Fruit fly (Drosophila melanogaster) whole organism, embryonic: ENCODE measurements around the gene Synd.

Experiments
- Ada2b ChIP-seq: fragments of 200-800 bp; sonication (Bioruptor generic); IDR thresholded peaks from 2 replicates; pipeline ENCODE4 v1.3.6; 2022; ENCODE audit warnings: missing biosample characterization, missing genetic modification characterization
- B-H2 ChIP-seq: fragments of 200-800 bp; sonication (Bioruptor generic); optimal IDR thresholded peaks from 2 replicates; lab custom pipeline; 2018; ENCODE audit warnings: missing biosample characterization, mild to moderate bottlenecking, missing genetic modification characterization
- Blimp-1 ChIP-seq: fragments of 200-800 bp; sonication (Bioruptor generic); optimal IDR thresholded peaks from 3 replicates; lab custom pipeline; 2018; ENCODE audit warnings: missing biosample characterization, missing genetic modification characterization, mild to moderate bottlenecking, moderate library complexity, missing genetic modification reagents
- CG10147 ChIP-seq: fragments of 200-800 bp; sonication (Bioruptor generic); optimal IDR thresholded peaks from 2 replicates; lab custom pipeline; 2019; ENCODE audit warnings: missing biosample characterization, mild to moderate bottlenecking, missing genetic modification characterization, moderate library complexity
- CG11504 ChIP-seq: fragments of 200-800 bp; sonication (Bioruptor generic); optimal IDR thresholded peaks from 3 replicates; lab custom pipeline; 2019; ENCODE audit warnings: missing biosample characterization, mild to moderate bottlenecking, missing genetic modification characterization, moderate library complexity
- CG11695 ChIP-seq: fragments of 200-800 bp; sonication (Bioruptor generic); IDR thresholded peaks from 3 replicates; pipeline ENCODE4 v1.3.6; 2022; ENCODE audit warnings: missing biosample characterization, missing genetic modification characterization
- CG13775 ChIP-seq: fragments of 200-800 bp; sonication (Bioruptor generic); optimal IDR thresholded peaks from 3 replicates; lab custom pipeline; 2017; ENCODE audit warnings: missing biosample characterization, mild to moderate bottlenecking, missing genetic modification characterization
- CG15269 ChIP-seq: fragments of 200-800 bp; sonication (Bioruptor generic); optimal IDR thresholded peaks from 2 replicates; lab custom pipeline; 2018; ENCODE audit warnings: missing biosample characterization, mild to moderate bottlenecking, missing genetic modification characterization, moderate library complexity
- CG15479 ChIP-seq: fragments of 200-800 bp; sonication (Bioruptor generic); optimal IDR thresholded peaks from 3 replicates; lab custom pipeline; 2019; ENCODE audit warnings: missing biosample characterization, mild to moderate bottlenecking, missing genetic modification characterization, moderate library complexity
- CG18619 ChIP-seq: fragments of 200-800 bp; sonication (Bioruptor generic); optimal IDR thresholded peaks from 3 replicates; lab custom pipeline; 2017; ENCODE audit warnings: missing biosample characterization, mild to moderate bottlenecking, missing genetic modification characterization
- CG2202 ChIP-seq: fragments of 200-800 bp; sonication (Bioruptor generic); optimal IDR thresholded peaks from 2 replicates; lab custom pipeline; 2018; ENCODE audit warnings: missing biosample characterization, mild to moderate bottlenecking, missing genetic modification characterization
- CG31365 ChIP-seq: fragments of 200-800 bp; sonication (Bioruptor generic); optimal IDR thresholded peaks from 2 replicates; lab custom pipeline; 2018; ENCODE audit warnings: missing biosample characterization, mild to moderate bottlenecking, missing genetic modification characterization
- CG32532 ChIP-seq: fragments of 200-800 bp; sonication (Bioruptor generic); IDR thresholded peaks from 2 replicates; pipeline ENCODE4 v1.3.6; 2022; ENCODE audit warnings: missing biosample characterization, missing genetic modification characterization
- CG33557 ChIP-seq: fragments of 200-800 bp; sonication (Bioruptor generic); optimal IDR thresholded peaks from 2 replicates; lab custom pipeline; 2019; ENCODE audit warnings: missing biosample characterization, mild to moderate bottlenecking, missing genetic modification characterization, moderate library complexity
- CG4424 ChIP-seq: fragments of 200-800 bp; sonication (Bioruptor generic); optimal IDR thresholded peaks from 3 replicates; lab custom pipeline; 2016; ENCODE audit warnings: missing biosample characterization, missing genetic modification characterization
- CG5953 ChIP-seq: fragments of 200-800 bp; sonication (Bioruptor generic); IDR thresholded peaks from 2 replicates; pipeline ENCODE4 v1.3.6; 2022; ENCODE audit warnings: missing biosample characterization, missing genetic modification characterization
- CG6175 ChIP-seq: fragments of 200-800 bp; sonication (Bioruptor generic); IDR thresholded peaks from 3 replicates; pipeline ENCODE4 v1.3.6; 2022; ENCODE audit warnings: missing biosample characterization, missing genetic modification characterization
- CG6683 ChIP-seq: fragments of 200-800 bp; sonication (Bioruptor generic); optimal IDR thresholded peaks from 2 replicates; lab custom pipeline; 2017; ENCODE audit warnings: missing biosample characterization, mild to moderate bottlenecking, missing genetic modification characterization, missing genetic modification reagents
- CG9817 ChIP-seq: fragments of 200-800 bp; sonication (Bioruptor generic); optimal IDR thresholded peaks from 2 replicates; lab custom pipeline; 2018; ENCODE audit warnings: missing biosample characterization, mild to moderate bottlenecking, missing genetic modification characterization, moderate library complexity
- CHES-1-like ChIP-seq: fragments of 200-800 bp; sonication (Bioruptor generic); optimal IDR thresholded peaks from 2 replicates; lab custom pipeline; 2016; ENCODE audit warnings: missing biosample characterization, missing genetic modification characterization
- Chrac-16 ChIP-seq: fragments of 200-800 bp; sonication (Bioruptor generic); optimal IDR thresholded peaks from 3 replicates; lab custom pipeline; 2016; ENCODE audit warnings: missing biosample characterization, missing genetic modification characterization
- Dll ChIP-seq: fragments of 200-800 bp; sonication (Bioruptor generic); IDR thresholded peaks from 4 replicates; pipeline ENCODE4 v1.3.6; 2022; ENCODE audit warnings: missing biosample characterization, missing genetic modification characterization; ENCODE audit not compliant: partially characterized antibody
- HHEX ChIP-seq: fragments of 200-800 bp; sonication (Bioruptor generic); optimal IDR thresholded peaks from 3 replicates; lab custom pipeline; 2017; ENCODE audit warnings: missing biosample characterization, mild to moderate bottlenecking, missing genetic modification characterization, missing genetic modification reagents
- MESR4 ChIP-seq: fragments of 200-800 bp; sonication (Bioruptor generic); optimal IDR thresholded peaks from 2 replicates; lab custom pipeline; 2018; ENCODE audit warnings: missing biosample characterization, mild to moderate bottlenecking, missing genetic modification characterization, moderate library complexity
- MTF-1 ChIP-seq: fragments of 200-800 bp; sonication (Bioruptor generic); optimal IDR thresholded peaks from 2 replicates; lab custom pipeline; 2018; ENCODE audit warnings: missing biosample characterization, mild to moderate bottlenecking, missing genetic modification characterization, borderline replicate concordance
- Mad ChIP-seq: fragments of 200-800 bp; sonication (Bioruptor generic); optimal IDR thresholded peaks from 2 replicates; lab custom pipeline; 2016; ENCODE audit warnings: missing biosample characterization, missing genetic modification characterization
- Max ChIP-seq: fragments of 200-800 bp; sonication (Bioruptor generic); optimal IDR thresholded peaks from 2 replicates; lab custom pipeline; 2016; ENCODE audit warnings: missing biosample characterization, mild to moderate bottlenecking, missing genetic modification characterization
- NC2α ChIP-seq: fragments of 200-800 bp; sonication (Bioruptor generic); optimal IDR thresholded peaks from 2 replicates; lab custom pipeline; 2016; ENCODE audit warnings: missing biosample characterization, missing genetic modification characterization
- NC2β ChIP-seq: fragments of 200-800 bp; sonication (Bioruptor generic); optimal IDR thresholded peaks from 2 replicates; lab custom pipeline; 2016; ENCODE audit warnings: missing biosample characterization, missing genetic modification characterization
- Optix ChIP-seq: fragments of 200-800 bp; sonication (Bioruptor generic); IDR thresholded peaks from 3 replicates; pipeline ENCODE4 v1.3.6; 2022; ENCODE audit warnings: missing biosample characterization, missing genetic modification characterization
- Usf ChIP-seq: fragments of 200-800 bp; sonication (Bioruptor generic); optimal IDR thresholded peaks from 2 replicates; lab custom pipeline; 2017; ENCODE audit warnings: missing genotype, missing biosample characterization, missing genetic modification characterization
- ash1 ChIP-seq: fragments of 200-800 bp; sonication (Bioruptor generic); optimal IDR thresholded peaks from 2 replicates; lab custom pipeline; 2018; ENCODE audit warnings: missing biosample characterization, mild to moderate bottlenecking, missing genetic modification characterization
- cas ChIP-seq: fragments of 200-800 bp; sonication (Bioruptor generic); IDR thresholded peaks from 2 replicates; pipeline ENCODE4 v1.3.6; 2022; ENCODE audit warnings: missing biosample characterization, missing genetic modification characterization
- chif ChIP-seq, 2 experiments: fragments of 200-800 bp; sonication (Bioruptor generic); optimal IDR thresholded peaks; 3 replicates each; lab custom pipeline; 2016; ENCODE audit warnings: missing biosample characterization in 2 of 2, missing genetic modification characterization in 2 of 2
- fu2 ChIP-seq: fragments of 200-800 bp; sonication (Bioruptor generic); optimal IDR thresholded peaks from 2 replicates; lab custom pipeline; 2016; ENCODE audit warnings: missing biosample characterization, missing genetic modification characterization
- gce ChIP-seq: fragments of 200-800 bp; sonication (Bioruptor generic); IDR thresholded peaks from 3 replicates; pipeline ENCODE4 v1.3.6; 2022; ENCODE audit warnings: missing biosample characterization, missing genetic modification characterization
- ham ChIP-seq: fragments of 200-800 bp; sonication (Bioruptor generic); IDR thresholded peaks from 2 replicates; pipeline ENCODE4 v1.3.6; 2022; ENCODE audit warnings: missing biosample characterization, missing genetic modification characterization
- inv ChIP-seq: fragments of 200-800 bp; sonication (Bioruptor generic); IDR thresholded peaks from 2 replicates; pipeline ENCODE4 v1.3.6; 2022; ENCODE audit warnings: missing biosample characterization, missing genetic modification characterization; ENCODE audit not compliant: partially characterized antibody
- kah ChIP-seq: fragments of 200-800 bp; sonication (Bioruptor generic); optimal IDR thresholded peaks from 2 replicates; lab custom pipeline; 2018; ENCODE audit warnings: missing biosample characterization, mild to moderate bottlenecking, missing genetic modification characterization
- lola ChIP-seq, 3 experiments: fragments of >200 bp in 2 of 3; fragments of 200-800 bp in 1 of 3; sonication (Bioruptor generic) in 1 of 3; optimal IDR thresholded peaks; 2 replicates each; lab custom pipeline; 2017 to 2019; ENCODE audit warnings: missing biosample characterization in 3 of 3, missing genetic modification characterization in 3 of 3, mild to moderate bottlenecking in 1 of 3, moderate library complexity in 1 of 3
- pan ChIP-seq, 4 experiments: fragments of >200 bp in 3 of 4; fragments of 200-800 bp in 1 of 4; sonication (Bioruptor generic) in 1 of 4; optimal IDR thresholded peaks in 3 of 4; IDR thresholded peaks in 1 of 4; 2 replicates each; pipeline versions ENCODE4 v1.3.6 to Lab custom; 2017 to 2022; ENCODE audit warnings: missing biosample characterization in 2 of 4, missing genetic modification characterization in 2 of 4, mixed read lengths in 1 of 4
- psq ChIP-seq: fragments of 200-800 bp; sonication (Bioruptor generic); optimal IDR thresholded peaks from 2 replicates; lab custom pipeline; 2017; ENCODE audit warnings: missing biosample characterization, missing genetic modification characterization
- sc ChIP-seq, 3 experiments: fragments of >200 bp in 2 of 3; fragments of 200-800 bp in 1 of 3; sonication (Bioruptor generic) in 1 of 3; optimal IDR thresholded peaks; 2 replicates in 2 of 3; 3 replicates in 1 of 3; lab custom pipeline; 2017; ENCODE audit warnings: mild to moderate bottlenecking in 1 of 3, missing biosample characterization in 1 of 3, missing genetic modification characterization in 1 of 3, missing genetic modification reagents in 1 of 3
- scrt ChIP-seq: fragments of 200-800 bp; sonication (Bioruptor generic); optimal IDR thresholded peaks from 2 replicates; lab custom pipeline; 2018; ENCODE audit warnings: missing biosample characterization, mild to moderate bottlenecking, missing genetic modification characterization, moderate library complexity
- so ChIP-seq: fragments of 200-800 bp; sonication (Bioruptor generic); IDR thresholded peaks from 3 replicates; pipeline ENCODE4 v1.3.6; 2022; ENCODE audit warnings: missing biosample characterization, missing genetic modification characterization
- tup ChIP-seq: fragments of 200-800 bp; sonication (Bioruptor generic); optimal IDR thresholded peaks from 2 replicates; lab custom pipeline; 2016; ENCODE audit warnings: missing biosample characterization, mild to moderate bottlenecking, missing genetic modification characterization, moderate library complexity
- unpg ChIP-seq: fragments of 200-800 bp; sonication (Bioruptor generic); optimal IDR thresholded peaks from 3 replicates; lab custom pipeline; 2018; ENCODE audit warnings: missing biosample characterization, mild to moderate bottlenecking, missing genetic modification characterization, moderate library complexity
- zfh2 ChIP-seq: fragments of 200-800 bp; sonication (Bioruptor generic); optimal IDR thresholded peaks from 2 replicates; lab custom pipeline; 2016; ENCODE audit warnings: missing biosample characterization, missing genetic modification characterization

The Synd gene

DNA sequence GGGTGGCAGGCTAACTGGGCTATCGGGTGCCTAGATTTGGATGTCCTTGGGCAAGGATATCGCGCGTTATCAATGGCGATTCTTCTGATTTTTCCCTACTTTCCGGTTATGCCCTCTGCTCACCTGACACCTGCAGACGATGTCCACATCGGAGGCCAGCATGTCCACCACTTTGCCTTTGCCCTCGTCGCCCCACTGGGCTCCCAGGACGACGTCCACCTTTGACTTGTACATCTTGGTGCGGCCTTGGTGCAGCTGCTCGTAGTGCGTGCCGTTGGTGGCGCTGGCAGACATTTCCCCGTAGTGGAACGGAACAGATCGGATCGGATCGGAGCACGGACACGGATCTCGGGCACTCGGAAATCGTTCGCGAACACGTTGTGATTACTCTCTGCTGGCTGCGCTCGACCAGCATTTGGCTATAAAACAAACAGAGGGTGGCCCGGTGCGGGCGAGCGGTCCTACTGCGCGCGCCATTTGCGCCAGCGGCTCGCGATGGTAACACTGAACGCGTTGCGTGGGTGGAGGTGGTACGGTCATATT, 2.4 kb upstream of the Synd start, which contains the start of gene Adss (continued):
- TF ChIP-seq CG31365 (no peak), pan (optimal IDR thresholded peaks at IDR 0.05; lab: Kevin White, UChicago) (no peak), pan (GFP tag; optimal IDR thresholded peaks at IDR 0.05 in 1 of 2, IDR thresholded peaks at IDR 0.05 in 1 of 2) (peak in 1 of 2 experiments; percentile 35), Mad (GFP tag; lab: Kevin White, UChicago) (peak; percentile 51), ash1 (GFP tag; lab: Kevin White, UChicago) (peak; percentile 44), CG15269 (no peak), lola (GFP tag; optimal IDR thresholded peaks at IDR 0.05; lab: Kevin White, UChicago) (no peak), Ada2b (no peak), Dll (GFP tag; lab: Robert Waterston, UW) (no peak), NC2β (GFP tag; lab: Kevin White, UChicago) (peak; percentile 42), HHEX (GFP tag; lab: Kevin White, UChicago) (no peak), tup (GFP tag; lab: Kevin White, UChicago) (peak; percentile 5), Chrac-16 (GFP tag; lab: Kevin White, UChicago) (no peak), CG18619 (GFP tag; lab: Kevin White, UChicago) (no peak), CG13775 (GFP tag; lab: Kevin White, UChicago) (peak; percentile 7), Max (GFP tag; lab: Kevin White, UChicago) (peak; percentile 9), fu2 (GFP tag; lab: Kevin White, UChicago) (no peak), sc (optimal IDR thresholded peaks at IDR 0.05; lab: Kevin White, UChicago) (no peak), sc (GFP tag; optimal IDR thresholded peaks at IDR 0.05; lab: Kevin White, UChicago) (peak; percentile 15), B-H2 (GFP tag; lab: Kevin White, UChicago) (peak; percentile 34), CG2202 (no peak), Blimp-1 (no peak), so (GFP tag; lab: Robert Waterston, UW) (no peak; the same call in 2 of the 3 replicates), CHES-1-like (GFP tag; lab: Kevin White, UChicago) (peak; percentile 39), ham (GFP tag; lab: Robert Waterston, UW) (no peak), MTF-1 (peak; percentile 63), CG5953 (GFP tag; lab: Robert Waterston, UW) (no peak), CG32532 (GFP tag; lab: Robert Waterston, UW) (peak; percentile 60), unpg (GFP tag; lab: Kevin White, UChicago) (peak; percentile 30), kah (GFP tag; lab: Kevin White, UChicago) (peak; percentile 19), CG6683 (GFP tag; lab: Kevin White, UChicago) (no peak), scrt (no peak), CG15479 (GFP tag; lab: Kevin White, UChicago) (peak; percentile 81), MESR4 (GFP tag; lab: Kevin White, UChicago) (peak; percentile 71), CG6175 (GFP tag; lab: Robert Waterston, UW) (no peak), Usf (GFP tag; lab: Kevin White, UChicago) (no peak), CG4424 (GFP tag; lab: Kevin White, UChicago) (no peak), CG9817 (no peak), inv (peak; percentile 11; the same call in 1 of the 2 replicates), CG11504 (tag; lab: Kevin White, UChicago) (no peak), NC2α (peak; percentile 33), gce (no peak), CG33557 (GFP tag; lab: Kevin White, UChicago) (no peak), cas (GFP tag; lab: Robert Waterston, UW) (no peak), CG10147 (GFP tag; lab: Kevin White, UChicago) (no peak), psq (no peak), Optix (GFP tag; lab: Robert Waterston, UW) (no peak), CG11695 (GFP tag; lab: Robert Waterston, UW) (no peak), chif (GFP tag; optimal IDR thresholded peaks at IDR 0.05; lab: Kevin White, UChicago) (peak in 1 of 2 experiments; percentile 24), zfh2 (no peak)
